Worm (Caenorhabditis elegans): Measurements from ENCODE around the gene xrn-1.

ce11 chrII:14050506-14050905, 18.2 kb upstream of the xrn-1 start:
- no peak for TF ChIP-seq nhr-76 (tag; optimal IDR thresholded peaks at IDR 0.05)
- no peak for TF ChIP-seq nhr-28 (tag; optimal IDR thresholded peaks at IDR 0.05)
- no peak for TF ChIP-seq nhr-237 (tag; optimal IDR thresholded peaks at IDR 0.05)
- no peak for TF ChIP-seq elt-3 (tag; optimal IDR thresholded peaks at IDR 0.05)

Data from whole organism, L3 larva.